Worm (Caenorhabditis elegans): Measurements from ENCODE around the gene C39B5.10.

The C39B5.10 gene

ce11 chrIII:2207864-2208263 lies 31.6 kb downstream of the C39B5.10 start, which contains the start of gene C39B5.5:
Gene C39B5.5 (plus strand): TSS chrIII:2208164.
- no peak for TF ChIP-seq fkh-10 (GFP tag; optimal IDR thresholded peaks at IDR 0.05)
- no peak for TF ChIP-seq ceh-8 (GFP tag; optimal IDR thresholded peaks at IDR 0.05)
- TF ChIP-seq ets-5 (GFP tag; IDR thresholded peaks at IDR 0.05), result no peak
- TF ChIP-seq skn-1 (tag; optimal IDR thresholded peaks at IDR 0.05), result no peak
- TF ChIP-seq unc-30 (tag; optimal IDR thresholded peaks at IDR 0.05), result no peak
- no peak for TF ChIP-seq C16A3.4 (tag; optimal IDR thresholded peaks at IDR 0.05)
- TF ChIP-seq zag-1 (tag; optimal IDR thresholded peaks at IDR 0.05), result no peak
- no peak for TF ChIP-seq mab-9 (GFP tag; IDR thresholded peaks at IDR 0.05)
- TF ChIP-seq mep-1 (tag; optimal IDR thresholded peaks at IDR 0.05), result no peak
- TF ChIP-seq grh-1 (GFP tag; IDR thresholded peaks at IDR 0.05), result no peak
- TF ChIP-seq fkh-8 (tag; optimal IDR thresholded peaks at IDR 0.05), result no peak
- TF ChIP-seq tbx-2 (tag; optimal IDR thresholded peaks at IDR 0.05), result no peak
- TF ChIP-seq elt-3 (tag; optimal IDR thresholded peaks at IDR 0.05), result no peak
- no peak for TF ChIP-seq nhr-11 (tag; optimal IDR thresholded peaks at IDR 0.05)
- TF ChIP-seq blmp-1 (tag; optimal IDR thresholded peaks at IDR 0.05), result no peak

DNA sequence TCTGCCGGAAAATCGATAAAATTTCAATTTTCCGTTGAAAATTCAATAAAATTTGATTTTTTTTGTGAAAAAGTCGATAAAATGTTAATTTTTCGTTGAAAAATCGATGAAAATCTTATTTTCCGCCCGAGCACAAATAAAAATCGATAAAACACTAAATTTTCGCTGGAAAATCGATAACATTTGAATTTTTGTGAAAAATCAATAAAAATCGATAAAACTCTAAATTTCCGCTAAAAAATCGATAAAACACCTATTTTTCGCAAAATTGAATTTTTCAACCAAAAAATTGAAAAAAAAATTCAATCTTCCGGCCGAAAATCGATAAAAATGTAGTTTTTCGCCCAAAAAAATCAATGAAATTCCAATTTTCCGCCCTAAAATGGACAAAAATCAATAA lies 34.3 kb downstream of the C39B5.10 start:
- TF ChIP-seq fkh-10 (GFP tag; optimal IDR thresholded peaks at IDR 0.05), result no peak
- no peak for TF ChIP-seq Y116A8C.19 (tag; optimal IDR thresholded peaks at IDR 0.05; ENCODE audit: borderline replicate concordance)
- no peak for TF ChIP-seq irx-1 (tag; optimal IDR thresholded peaks at IDR 0.05)
- TF ChIP-seq sptf-1 (tag; optimal IDR thresholded peaks at IDR 0.05), result no peak
- TF ChIP-seq hlh-4 (tag; optimal IDR thresholded peaks at IDR 0.05), result no peak
- TF ChIP-seq mab-9 (GFP tag; IDR thresholded peaks at IDR 0.05), result no peak
- no peak for TF ChIP-seq C04F5.9 (tag; optimal IDR thresholded peaks at IDR 0.05)
- TF ChIP-seq pax-3 (tag; optimal IDR thresholded peaks at IDR 0.05), result no peak
- TF ChIP-seq ceh-63 (GFP tag; optimal IDR thresholded peaks at IDR 0.05), result no peak
- no peak for TF ChIP-seq ets-5 (GFP tag; IDR thresholded peaks at IDR 0.05)
- no peak for TF ChIP-seq pag-3 (tag; optimal IDR thresholded peaks at IDR 0.05; ENCODE audit: borderline replicate concordance, insufficient read depth)
- TF ChIP-seq alr-1 (tag; optimal IDR thresholded peaks at IDR 0.05; ENCODE audit: borderline replicate concordance), result no peak
- TF ChIP-seq nhr-77 (tag; optimal IDR thresholded peaks at IDR 0.05), result no peak

DNA sequence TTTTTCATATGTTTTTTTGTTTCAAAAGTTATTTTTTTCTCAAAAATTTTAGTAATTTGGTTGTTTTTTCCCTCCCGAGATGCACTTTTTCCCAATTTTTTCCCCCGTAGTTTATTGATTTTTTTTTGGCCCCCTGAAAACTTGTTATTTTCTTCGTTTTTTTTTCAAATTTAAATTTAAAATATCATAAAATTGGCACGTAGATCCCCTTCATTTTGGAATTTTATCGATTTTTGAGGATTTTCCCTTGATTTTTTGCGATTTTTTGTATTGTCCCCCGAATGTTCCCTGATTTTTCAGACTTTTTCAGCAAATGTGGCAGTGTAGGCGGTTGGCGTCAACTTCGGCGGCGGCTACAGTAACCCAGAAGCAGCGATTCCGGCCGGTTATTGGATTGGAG lies 41.7 kb downstream of the C39B5.10 start, which contains the start of gene C39B5.6:
Gene C39B5.6 (plus strand): TSS at position 301 of the 400 bp plus-strand sequence.
- TF ChIP-seq nhr-11 (tag; optimal IDR thresholded peaks at IDR 0.05) (no peak), F16B12.6 (tag; optimal IDR thresholded peaks at IDR 0.05) (no peak), C04F5.9 (tag; optimal IDR thresholded peaks at IDR 0.05) (no peak)
